Fruit fly (Drosophila melanogaster): ENCODE results near the gene CG11619.

DNA sequence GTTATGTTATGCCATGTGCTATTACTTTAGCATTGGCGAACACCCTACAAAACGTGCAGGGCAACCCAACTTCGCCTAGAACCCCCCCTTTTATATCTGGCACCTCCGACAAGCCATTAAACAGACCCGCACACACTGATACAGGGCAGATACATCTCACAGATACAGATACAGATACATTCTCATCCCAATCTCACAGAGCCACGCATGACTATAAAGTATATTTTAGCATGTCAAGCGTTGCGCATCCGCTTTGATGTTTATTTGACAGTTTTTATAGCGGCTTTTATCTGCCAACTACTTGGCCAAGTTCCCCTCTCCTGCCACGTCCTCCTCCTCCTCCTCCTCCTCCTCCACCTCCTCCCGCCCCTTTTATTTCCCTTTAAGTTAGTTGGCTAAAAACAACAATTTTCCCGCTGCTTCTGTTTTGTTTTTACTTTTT is 31.2 kb upstream of the CG11619 start:
- TF ChIP-seq CG8478 (optimal IDR thresholded peaks at IDR 0.05) (no peak), CTCF (optimal IDR thresholded peaks at IDR 0.05) (no peak)
